Worm (Caenorhabditis elegans): ENCODE measurements around the gene T04C4.3.
A peak's percentile ranks its signal among the peaks of the same experiment; 100 is the strongest.

Gene T04C4.3

ce11 chrIV:2172880-2173279 is 43.8 kb downstream of the T04C4.3 start:
- TF ChIP-seq unc-62 (GFP tag; optimal IDR thresholded peaks at IDR 0.05), result no peak
- peak; percentile 71 for TF ChIP-seq ces-1 (GFP tag; optimal IDR thresholded peaks at IDR 0.05)
- TF ChIP-seq zip-8 (tag; optimal IDR thresholded peaks at IDR 0.05), result no peak
- no peak for TF ChIP-seq snpc-4 (tag; optimal IDR thresholded peaks at IDR 0.05)
- no peak for TF ChIP-seq cnd-1 (tag; optimal IDR thresholded peaks at IDR 0.05)
- no peak for TF ChIP-seq elt-1 (tag; optimal IDR thresholded peaks at IDR 0.05; ENCODE audit: borderline replicate concordance, insufficient read depth)

- TF ChIP-seq drap-1 (GFP tag; optimal IDR thresholded peaks at IDR 0.05), result no peak
- TF ChIP-seq mls-2 (tag; optimal IDR thresholded peaks at IDR 0.05), result no peak
- TF ChIP-seq bed-3 (GFP tag; optimal IDR thresholded peaks at IDR 0.05), result no peak
- peak; percentile 97 for TF ChIP-seq zip-8 (tag; optimal IDR thresholded peaks at IDR 0.05)
- no peak for TF ChIP-seq ceh-83 (GFP tag; optimal IDR thresholded peaks at IDR 0.05)
- no peak for TF ChIP-seq flh-1 (GFP tag; optimal IDR thresholded peaks at IDR 0.05)
- TF ChIP-seq tbx-8 (GFP tag; optimal IDR thresholded peaks at IDR 0.05), result no peak
Measured at ce11 chrIV:2170332-2170731, 46.3 kb downstream of the T04C4.3 start.

DNA sequence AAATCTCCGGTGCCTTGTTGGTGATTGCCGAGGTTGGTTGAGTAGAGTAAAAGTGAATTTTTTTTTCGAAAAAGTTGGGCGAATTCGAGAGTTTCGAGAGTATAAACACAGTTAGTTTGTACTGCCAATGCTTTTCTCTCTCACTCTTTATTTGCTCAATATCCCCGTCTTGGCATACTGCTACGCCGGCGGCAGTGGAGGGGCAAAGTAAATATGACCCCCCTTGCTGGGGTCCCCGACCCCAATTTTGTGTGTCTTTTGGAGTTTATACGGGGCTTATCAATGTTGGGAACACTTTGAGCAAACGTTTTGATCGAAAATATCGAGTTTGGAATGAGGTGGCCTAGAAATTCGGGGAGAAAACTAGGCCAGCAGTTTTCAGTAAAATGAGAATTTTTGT is 48.1 kb downstream of the T04C4.3 start, which contains the start of gene C54E4.4:
C54E4.4 (minus strand) TSS at position 101 of the 400 bp plus-strand sequence.
- TF ChIP-seq mls-2 (tag; optimal IDR thresholded peaks at IDR 0.05) (no peak), lin-32 (GFP tag; optimal IDR thresholded peaks at IDR 0.05) (no peak), drap-1 (GFP tag; optimal IDR thresholded peaks at IDR 0.05) (no peak), nhr-12 (tag; optimal IDR thresholded peaks at IDR 0.05) (no peak), ces-1 (GFP tag; optimal IDR thresholded peaks at IDR 0.05) (no peak), zip-8 (tag; optimal IDR thresholded peaks at IDR 0.05) (no peak), blmp-1 (tag; optimal IDR thresholded peaks at IDR 0.05) (no peak), elt-3 (tag; optimal IDR thresholded peaks at IDR 0.05) (no peak), cnd-1 (tag; optimal IDR thresholded peaks at IDR 0.05) (no peak), M03D4.4 (tag; optimal IDR thresholded peaks at IDR 0.05) (no peak), sptf-1 (tag; optimal IDR thresholded peaks at IDR 0.05) (no peak), ceh-39 (tag; optimal IDR thresholded peaks at IDR 0.05) (no peak), ceh-83 (GFP tag; optimal IDR thresholded peaks at IDR 0.05) (no peak), nhr-2 (tag; optimal IDR thresholded peaks at IDR 0.05) (no peak), hlh-1 (tag; optimal IDR thresholded peaks at IDR 0.05) (no peak), unc-39 (tag; optimal IDR thresholded peaks at IDR 0.05) (no peak), unc-120 (tag; optimal IDR thresholded peaks at IDR 0.05; ENCODE audit: poor library complexity, severe bottlenecking) (no peak), snpc-4 (tag; optimal IDR thresholded peaks at IDR 0.05) (no peak), nhr-76 (tag; optimal IDR thresholded peaks at IDR 0.05) (no peak)

Measured in whole organism, mixed stage, embryonic.